Worm (Caenorhabditis elegans) whole organism, L1 larva: ENCODE results near the gene Y67D8B.2.

ENCODE experiments used
- C16A3.4 ChIP-seq: fragments of 150-350 bp; optimal IDR thresholded peaks from 2 replicates; lab custom pipeline; 2014; ENCODE audit warnings: missing biosample characterization, missing genetic modification characterization
- Y116A8C.19 ChIP-seq: sonication (generic microtip); optimal IDR thresholded peaks from 2 replicates; lab custom pipeline; 2016; ENCODE audit warnings: missing compliant biosample characterization, missing genetic modification characterization, borderline replicate concordance
- aha-1 ChIP-seq: fragments of 150-350 bp; optimal IDR thresholded peaks from 2 replicates; lab custom pipeline; 2014; ENCODE audit warnings: missing biosample characterization, missing genetic modification characterization
- aly-2 ChIP-seq: fragments of 150-350 bp; optimal IDR thresholded peaks from 2 replicates; lab custom pipeline; 2014; ENCODE audit warnings: missing biosample characterization, missing genetic modification characterization
- ama-1 ChIP-seq: fragments of 150-350 bp; optimal IDR thresholded peaks from 2 replicates; lab custom pipeline; 2014
- blmp-1 ChIP-seq: fragments of 150-350 bp; optimal IDR thresholded peaks from 2 replicates; lab custom pipeline; 2014; ENCODE audit warnings: missing biosample characterization, missing genetic modification characterization
- ceh-88 ChIP-seq: fragments of 200-800 bp; sonication (Bioruptor generic); IDR thresholded peaks from 2 replicates; pipeline ENCODE4 v1.3.6; 2022; ENCODE audit warnings: missing genetic modification characterization, missing compliant biosample characterization
- ceh-90 ChIP-seq: sonication (generic microtip); optimal IDR thresholded peaks from 2 replicates; lab custom pipeline; 2016; ENCODE audit warnings: missing genetic modification characterization, missing compliant biosample characterization
- ces-1 ChIP-seq: fragments of 150-350 bp; optimal IDR thresholded peaks from 2 replicates; lab custom pipeline; 2014; ENCODE audit warnings: missing biosample characterization, missing genetic modification reagents, missing genetic modification characterization
- dpl-1 ChIP-seq, 3 experiments: fragments of 150-350 bp in 2 of 3; sonication (generic microtip) in 1 of 3; optimal IDR thresholded peaks; 2 replicates each; lab custom pipeline; 2014 to 2017; ENCODE audit warnings: missing biosample characterization in 3 of 3, missing genetic modification characterization in 3 of 3, missing genetic modification reagents in 3 of 3
- dsc-1 ChIP-seq: sonication (generic microtip); optimal IDR thresholded peaks from 2 replicates; lab custom pipeline; 2016; ENCODE audit warnings: mild to moderate bottlenecking, missing genetic modification characterization, missing compliant biosample characterization
- efl-1 ChIP-seq, 4 experiments: fragments of 150-350 bp; optimal IDR thresholded peaks in 3 of 4; peaks in 1 of 4; 1 replicate in 1 of 4; 2 replicates in 3 of 4; lab custom pipeline; 2014; ENCODE audit warnings: missing biosample characterization in 2 of 4, missing genetic modification characterization in 2 of 4, missing genetic modification reagents in 2 of 4
- egl-27 ChIP-seq, 2 experiments: fragments of 150-350 bp in 1 of 2; sonication (generic microtip); optimal IDR thresholded peaks; 3 replicates each; lab custom pipeline; 2017 to 2018; ENCODE audit warnings: missing biosample characterization in 2 of 2, missing genetic modification characterization in 2 of 2, missing genetic modification reagents in 2 of 2
- elt-2 ChIP-seq: sonication (generic microtip); optimal IDR thresholded peaks from 2 replicates; lab custom pipeline; 2016; ENCODE audit warnings: missing genetic modification characterization, mild to moderate bottlenecking, inconsistent platforms, missing compliant biosample characterization, missing genetic modification reagents
- elt-3 ChIP-seq, 6 experiments: fragments of 150-350 bp in 1 of 6; sonication (generic microtip); optimal IDR thresholded peaks; 2 replicates each; lab custom pipeline; 2017 to 2018; ENCODE audit warnings: missing biosample characterization in 6 of 6, missing genetic modification characterization in 6 of 6, inconsistent platforms in 1 of 6
- fkh-10 ChIP-seq: sonication (generic microtip); optimal IDR thresholded peaks from 2 replicates; lab custom pipeline; 2017; ENCODE audit warnings: missing biosample characterization, missing genetic modification reagents, missing genetic modification characterization
- fkh-4 ChIP-seq: sonication (generic microtip); optimal IDR thresholded peaks from 2 replicates; lab custom pipeline; 2016; ENCODE audit warnings: missing compliant biosample characterization, missing genetic modification characterization, borderline replicate concordance
- hlh-4 ChIP-seq: sonication (generic microtip); optimal IDR thresholded peaks from 2 replicates; lab custom pipeline; 2016; ENCODE audit warnings: mild to moderate bottlenecking, missing genetic modification characterization, missing compliant biosample characterization
- hpl-2 ChIP-seq: fragments of 150-350 bp; optimal IDR thresholded peaks from 2 replicates; lab custom pipeline; 2014; ENCODE audit warnings: missing biosample characterization, missing genetic modification reagents, missing genetic modification characterization
- isw-1 ChIP-seq: fragments of 200-800 bp; sonication (Bioruptor generic); IDR thresholded peaks from 2 replicates; pipeline ENCODE4 v1.3.6; 2022; ENCODE audit warnings: missing genetic modification characterization, missing compliant biosample characterization
- jun-1 ChIP-seq: fragments of 150-350 bp; optimal IDR thresholded peaks from 2 replicates; lab custom pipeline; 2014; ENCODE audit warnings: missing biosample characterization, missing genetic modification reagents, missing genetic modification characterization
- lin-14 ChIP-seq: fragments of 200-800 bp; sonication (Bioruptor generic); optimal IDR thresholded peaks from 2 replicates; lab custom pipeline; 2018; ENCODE audit warnings: mild to moderate bottlenecking, missing genetic modification characterization, moderate library complexity, missing compliant biosample characterization
- lin-35 ChIP-seq, 2 experiments: fragments of 150-350 bp; optimal IDR thresholded peaks; 2 replicates each; lab custom pipeline; 2014; ENCODE audit warnings: missing biosample characterization in 2 of 2, missing genetic modification characterization in 2 of 2, missing genetic modification reagents in 2 of 2
- lin-39 ChIP-seq: fragments of 150-350 bp; optimal IDR thresholded peaks from 2 replicates; lab custom pipeline; 2014; ENCODE audit warnings: missing biosample characterization, missing genetic modification reagents, missing genetic modification characterization
- lsy-2 ChIP-seq, 2 experiments: fragments of 150-350 bp; optimal IDR thresholded peaks; 2 replicates each; lab custom pipeline; 2014; ENCODE audit warnings: missing biosample characterization in 2 of 2, missing genetic modification characterization in 2 of 2
- mab-9 ChIP-seq: fragments of 200-800 bp; sonication (Bioruptor generic); IDR thresholded peaks from 2 replicates; pipeline ENCODE4 v1.3.6; 2022; ENCODE audit warnings: missing genetic modification reagents, missing genetic modification characterization, missing compliant biosample characterization
- mdl-1 ChIP-seq, 2 experiments: fragments of 150-350 bp; optimal IDR thresholded peaks; 2 replicates each; lab custom pipeline; 2014 to 2017; ENCODE audit warnings: missing biosample characterization in 2 of 2, missing genetic modification characterization in 2 of 2, inconsistent platforms in 1 of 2
- mep-1 ChIP-seq: fragments of 150-350 bp; optimal IDR thresholded peaks from 2 replicates; lab custom pipeline; 2014; ENCODE audit warnings: missing biosample characterization, missing genetic modification characterization
- nhr-20 ChIP-seq: sonication (generic microtip); optimal IDR thresholded peaks from 2 replicates; lab custom pipeline; 2016; ENCODE audit warnings: mild to moderate bottlenecking, missing genetic modification characterization, missing compliant biosample characterization
- nhr-47 ChIP-seq: sonication (generic microtip); optimal IDR thresholded peaks from 2 replicates; lab custom pipeline; 2016; ENCODE audit warnings: mild to moderate bottlenecking, missing genetic modification characterization, moderate library complexity, missing compliant biosample characterization
- nhr-71 ChIP-seq: sonication (generic microtip); optimal IDR thresholded peaks from 2 replicates; lab custom pipeline; 2016; ENCODE audit warnings: mild to moderate bottlenecking, missing genetic modification characterization, moderate library complexity, missing compliant biosample characterization
- nhr-76 ChIP-seq: sonication (generic microtip); optimal IDR thresholded peaks from 2 replicates; lab custom pipeline; 2017; ENCODE audit warnings: missing biosample characterization, missing genetic modification characterization
- nhr-85 ChIP-seq: sonication (generic microtip); peaks from one replicate; lab custom pipeline; 2016; ENCODE audit warnings: missing genetic modification characterization, inconsistent platforms, missing compliant biosample characterization
- nhr-90 ChIP-seq: sonication (generic microtip); optimal IDR thresholded peaks from 2 replicates; lab custom pipeline; 2016; ENCODE audit warnings: mild to moderate bottlenecking, missing genetic modification characterization, missing compliant biosample characterization; ENCODE audit not compliant: poor library complexity
- pqm-1 ChIP-seq: sonication (generic microtip); optimal IDR thresholded peaks from 3 replicates; lab custom pipeline; 2017; ENCODE audit warnings: missing biosample characterization, missing genetic modification characterization
- snpc-4 ChIP-seq: fragments of 150-350 bp; optimal IDR thresholded peaks from 2 replicates; lab custom pipeline; 2014; ENCODE audit warnings: missing biosample characterization, missing genetic modification characterization
- snu-23 ChIP-seq: sonication (generic microtip); optimal IDR thresholded peaks from 2 replicates; lab custom pipeline; 2016; ENCODE audit warnings: missing genetic modification characterization, missing compliant biosample characterization
- tbx-2 ChIP-seq: sonication (generic microtip); optimal IDR thresholded peaks from 2 replicates; lab custom pipeline; 2016; ENCODE audit warnings: missing genetic modification characterization, missing compliant biosample characterization
- unc-130 ChIP-seq: fragments of 150-350 bp; optimal IDR thresholded peaks from 2 replicates; lab custom pipeline; 2017; ENCODE audit warnings: missing biosample characterization, missing genetic modification characterization, inconsistent platforms
- unc-86 ChIP-seq: sonication (generic microtip); optimal IDR thresholded peaks from 2 replicates; lab custom pipeline; 2016; ENCODE audit warnings: missing genetic modification characterization, missing compliant biosample characterization
- unc-98 ChIP-seq: fragments of 200-800 bp; sonication (Bioruptor generic); IDR thresholded peaks from 2 replicates; pipeline ENCODE4 v1.3.6; 2022; ENCODE audit warnings: missing genetic modification characterization, missing compliant biosample characterization
- xbp-1 ChIP-seq: sonication (generic microtip); optimal IDR thresholded peaks from 2 replicates; lab custom pipeline; 2016; ENCODE audit warnings: missing genetic modification characterization, missing compliant biosample characterization
- zag-1 ChIP-seq: fragments of 150-350 bp; optimal IDR thresholded peaks from 2 replicates; lab custom pipeline; 2014; ENCODE audit warnings: missing biosample characterization, missing genetic modification characterization
- ztf-4 ChIP-seq: fragments of 150-350 bp; optimal IDR thresholded peaks from 2 replicates; lab custom pipeline; 2014; ENCODE audit warnings: missing biosample characterization, missing genetic modification characterization

Y67D8B.2 gene

ce11 chrIV:3231644-3232043 lies 40.3 kb upstream of the Y67D8B.2 start (continued):
- TF ChIP-seq nhr-47 (tag; lab: Kevin White, UChicago) (peak; percentile 17), blmp-1 (tag; lab: Kevin White, UChicago) (peak; percentile 46), hlh-4 (tag; lab: Kevin White, UChicago) (no peak), mab-9 (GFP tag; lab: Robert Waterston, UW) (no peak), dsc-1 (tag; lab: Kevin White, UChicago) (no peak), unc-98 (GFP tag; lab: Robert Waterston, UW) (no peak), aha-1 (tag; lab: Kevin White, UChicago) (no peak)

ce11 chrIV:3227549-3228139 lies 36.3 kb upstream of the Y67D8B.2 start:
- no peak for TF ChIP-seq ces-1 (GFP tag; lab: Kevin White, UChicago)
- peak; percentile 62 for TF ChIP-seq mep-1 (tag; lab: Kevin White, UChicago)
- TF ChIP-seq lin-39 (tag; lab: Kevin White, UChicago) = no peak
- no peak for TF ChIP-seq ceh-88 (GFP tag; lab: Robert Waterston, UW)
- peak in 1 of 2 experiments; percentile 18 for TF ChIP-seq mdl-1 (tag; optimal IDR thresholded peaks at IDR 0.05; lab: Kevin White, UChicago)
- peak; percentile 25 to 56 for TF ChIP-seq lsy-2 (tag; optimal IDR thresholded peaks at IDR 0.05; lab: Kevin White, UChicago)
- peak; percentile 64 for TF ChIP-seq snu-23
- TF ChIP-seq nhr-85 (tag; lab: Kevin White, UChicago) = peak; percentile 69
- TF ChIP-seq pqm-1 (tag; lab: Kevin White, UChicago) = peak; percentile 89
- TF ChIP-seq ama-1 = no peak
- TF ChIP-seq snpc-4 (tag; lab: Kevin White, UChicago) = no peak
- TF ChIP-seq nhr-90 (tag; lab: Kevin White, UChicago) = peak; percentile 24
- TF ChIP-seq aly-2 = no peak
- TF ChIP-seq unc-130 (tag; lab: Kevin White, UChicago) = no peak
- TF ChIP-seq Y116A8C.19 (tag; lab: Kevin White, UChicago) = no peak
- TF ChIP-seq C16A3.4 = peak; percentile 16
- peak; percentile 27 for TF ChIP-seq jun-1 (tag; lab: Kevin White, UChicago)
- peak; percentile 92 for TF ChIP-seq elt-2 (tag; lab: Kevin White, UChicago)
- peak in 3 of 6 experiments; percentile 38 to 79 (median 43) for TF ChIP-seq elt-3 (tag; optimal IDR thresholded peaks at IDR 0.05; lab: Kevin White, UChicago)
- TF ChIP-seq efl-1 (optimal IDR thresholded peaks at IDR 0.05; lab: Kevin White, UChicago) = peak in 1 of 2 experiments; percentile 19
- peak in 1 of 2 experiments; percentile 91 for TF ChIP-seq efl-1 (GFP tag; optimal IDR thresholded peaks at IDR 0.05 in 1 of 2; lab: Kevin White, UChicago)
- TF ChIP-seq ztf-4 = peak; percentile 36
- TF ChIP-seq egl-27 (tag; optimal IDR thresholded peaks at IDR 0.05; lab: Kevin White, UChicago) = no peak
- TF ChIP-seq mab-9 (GFP tag; lab: Robert Waterston, UW) = no peak
- peak; percentile 59 for TF ChIP-seq nhr-20 (tag; lab: Kevin White, UChicago)
- peak; percentile 22 for TF ChIP-seq lin-14
- TF ChIP-seq dpl-1 (GFP tag; optimal IDR thresholded peaks at IDR 0.05; lab: Kevin White, UChicago) = peak in 1 of 3 experiments; percentile 9
- TF ChIP-seq lin-35 (GFP tag; optimal IDR thresholded peaks at IDR 0.05; lab: Kevin White, UChicago) = peak; percentile 7 to 74
- peak; percentile 82 for TF ChIP-seq blmp-1 (tag; lab: Kevin White, UChicago)
- peak; percentile 17 for TF ChIP-seq tbx-2 (tag; lab: Kevin White, UChicago)
- TF ChIP-seq unc-86 = no peak
- peak; percentile 25 for TF ChIP-seq nhr-47 (tag; lab: Kevin White, UChicago)
- TF ChIP-seq hpl-2 = peak; percentile 31
- peak; percentile 9 for TF ChIP-seq xbp-1 (tag; lab: Kevin White, UChicago)
- peak; percentile 38 for TF ChIP-seq nhr-71 (tag; lab: Kevin White, UChicago)
- no peak for TF ChIP-seq zag-1

ce11 chrIV:3222140-3222539 lies 30.8 kb upstream of the Y67D8B.2 start, which contains the start of gene Y67D8A.2:
Y67D8A.2 (plus strand) TSS chrIV:3222440.
- TF ChIP-seq ceh-88 (GFP tag; lab: Robert Waterston, UW) = no peak
- no peak for TF ChIP-seq nhr-71 (tag; lab: Kevin White, UChicago)
- no peak for TF ChIP-seq zag-1
- no peak for TF ChIP-seq nhr-76 (tag; lab: Kevin White, UChicago)
- no peak for TF ChIP-seq fkh-4 (tag; lab: Kevin White, UChicago)
- no peak for TF ChIP-seq egl-27 (tag; optimal IDR thresholded peaks at IDR 0.05; lab: Kevin White, UChicago)
- TF ChIP-seq isw-1 = no peak
- no peak for TF ChIP-seq elt-2 (tag; lab: Kevin White, UChicago)
- TF ChIP-seq hpl-2 = no peak
- no peak for TF ChIP-seq fkh-10
- no peak for TF ChIP-seq ceh-90 (tag; lab: Kevin White, UChicago)
- no peak for TF ChIP-seq mab-9 (GFP tag; lab: Robert Waterston, UW)
- TF ChIP-seq nhr-20 (tag; lab: Kevin White, UChicago) = no peak
